Fruit fly (Drosophila melanogaster): ENCODE data around the gene CG33635.

CG33635 gene

DNA sequence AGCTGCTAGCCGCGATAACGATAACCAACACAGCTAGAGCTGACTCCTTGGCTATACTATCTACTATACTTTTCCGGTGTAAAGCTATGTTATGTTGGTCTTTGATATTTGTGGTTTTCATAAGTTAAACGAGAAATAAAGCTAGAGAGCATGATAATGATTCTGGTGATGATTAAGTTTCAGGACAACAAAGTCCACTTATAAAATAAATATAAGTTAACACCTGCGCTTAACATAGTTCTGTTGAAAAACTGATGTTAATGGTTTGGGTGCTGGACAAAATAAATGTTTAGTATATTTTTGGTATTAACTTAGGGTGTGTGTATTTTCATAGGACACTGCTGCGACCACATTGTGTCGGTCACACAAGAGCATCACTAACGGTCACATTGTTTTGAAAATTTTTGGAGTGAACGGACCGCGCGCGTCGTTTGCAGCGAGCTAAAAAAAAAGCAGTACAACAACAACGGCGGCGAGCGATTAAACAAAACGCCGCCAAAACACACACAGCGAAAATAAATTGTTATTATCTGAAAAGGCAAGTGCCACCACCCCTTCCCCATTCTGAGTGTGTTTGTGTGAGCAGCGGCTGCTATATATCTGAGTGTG is at the start of gene CG33635, which contains the start of gene spen (continued):
- peak; percentile 68 for TF ChIP-seq Fer1 (GFP tag; optimal IDR thresholded peaks at IDR 0.05)
- TF ChIP-seq CG4730 (GFP tag; IDR thresholded peaks at IDR 0.05) = no peak
- TF ChIP-seq CG11504 (tag; optimal IDR thresholded peaks at IDR 0.05) = peak; percentile 62
- TF ChIP-seq CG10979 (tag; optimal IDR thresholded peaks at IDR 0.05) = peak; percentile 26
- TF ChIP-seq CG17568 (GFP tag; optimal IDR thresholded peaks at IDR 0.05) = peak; percentile 13
- peak; percentile 63 for TF ChIP-seq CG2116 (GFP tag; optimal IDR thresholded peaks at IDR 0.05)
- no peak for TF ChIP-seq h (optimal IDR thresholded peaks at IDR 0.05)
- TF ChIP-seq nom (GFP tag; optimal IDR thresholded peaks at IDR 0.05) = peak; percentile 72
- TF ChIP-seq CG30020 (tag; optimal IDR thresholded peaks at IDR 0.05) = peak; percentile 80
- no peak for TF ChIP-seq CG1832 (GFP tag; optimal IDR thresholded peaks at IDR 0.05)
- TF ChIP-seq scrt (GFP tag; optimal IDR thresholded peaks at IDR 0.05) = peak; percentile 16
- TF ChIP-seq CG12299 (tag; optimal IDR thresholded peaks at IDR 0.05) = peak; percentile 55
- TF ChIP-seq Nf-YB (GFP tag; optimal IDR thresholded peaks at IDR 0.05) = no peak
- TF ChIP-seq gsb-n (tag; optimal IDR thresholded peaks at IDR 0.05) = peak; percentile 16
- TF ChIP-seq vnd (GFP tag; IDR thresholded peaks at IDR 0.05; ENCODE audit: partially characterized antibody) = no peak
- no peak for TF ChIP-seq E2f2 (GFP tag; IDR thresholded peaks at IDR 0.05)
- TF ChIP-seq slbo (GFP tag; IDR thresholded peaks at IDR 0.05) = no peak
- TF ChIP-seq Six4 (GFP tag; optimal IDR thresholded peaks at IDR 0.05) = no peak
- no peak for TF ChIP-seq CG33557 (GFP tag; optimal IDR thresholded peaks at IDR 0.05)
- peak; percentile 28 for TF ChIP-seq CG11723 (GFP tag; optimal IDR thresholded peaks at IDR 0.05)
- TF ChIP-seq HHEX (GFP tag; optimal IDR thresholded peaks at IDR 0.05) = peak; percentile 52
- TF ChIP-seq CG13775 (GFP tag; optimal IDR thresholded peaks at IDR 0.05) = peak; percentile 30
- no peak for TF ChIP-seq CG8944 (GFP tag; optimal IDR thresholded peaks at IDR 0.05)
- peak; percentile 80 for TF ChIP-seq sens (GFP tag)
- TF ChIP-seq lab (GFP tag; optimal IDR thresholded peaks at IDR 0.05) = peak; percentile 65
- no peak for TF ChIP-seq CG8281 (tag; optimal IDR thresholded peaks at IDR 0.05)
- TF ChIP-seq CG8290 (GFP tag; optimal IDR thresholded peaks at IDR 0.05) = no peak
- peak in 1 of 2 experiments; percentile 31 for TF ChIP-seq CG8290 (tag; optimal IDR thresholded peaks at IDR 0.05)
- peak; percentile 82 for TF ChIP-seq trem (tag; optimal IDR thresholded peaks at IDR 0.05)
- TF ChIP-seq CG18011 (GFP tag; optimal IDR thresholded peaks at IDR 0.05) = no peak
- peak; percentile 40 for TF ChIP-seq Asciz (GFP tag; optimal IDR thresholded peaks at IDR 0.05)
- TF ChIP-seq CG8924 (tag; optimal IDR thresholded peaks at IDR 0.05) = peak; percentile 82
- peak; percentile 54 for TF ChIP-seq BEAF-32 (GFP tag; optimal IDR thresholded peaks at IDR 0.05)
- TF ChIP-seq CG3726 (GFP tag; IDR thresholded peaks at IDR 0.05) = no peak
- peak; percentile 15 for TF ChIP-seq tap (tag; optimal IDR thresholded peaks at IDR 0.05)
- TF ChIP-seq gfzf (GFP tag; optimal IDR thresholded peaks at IDR 0.05) = peak; percentile 97
- peak; percentile 48 for TF ChIP-seq CG18599 (GFP tag; optimal IDR thresholded peaks at IDR 0.05)
- peak; percentile 61 for TF ChIP-seq stwl (tag; optimal IDR thresholded peaks at IDR 0.05)
- TF ChIP-seq al (GFP tag; IDR thresholded peaks at IDR 0.05) = no peak
- no peak for TF ChIP-seq gcm2 (GFP tag; optimal IDR thresholded peaks at IDR 0.05)
- peak; percentile 23 for TF ChIP-seq PHDP (tag; optimal IDR thresholded peaks at IDR 0.05)
- TF ChIP-seq CG15696 (tag; optimal IDR thresholded peaks at IDR 0.05) = no peak
- peak; percentile 61 for TF ChIP-seq exex (tag; optimal IDR thresholded peaks at IDR 0.05)
- peak; percentile 20 for TF ChIP-seq CG12071 (GFP tag; optimal IDR thresholded peaks at IDR 0.05)
- peak; percentile 13 for TF ChIP-seq CG4617 (GFP tag; optimal IDR thresholded peaks at IDR 0.05; ENCODE audit: borderline replicate concordance)
- TF ChIP-seq nmo (GFP tag; optimal IDR thresholded peaks at IDR 0.05) = peak; percentile 63
- TF ChIP-seq CG6854 (GFP tag; optimal IDR thresholded peaks at IDR 0.05) = peak; percentile 57
- TF ChIP-seq CG10274 (GFP tag; optimal IDR thresholded peaks at IDR 0.05) = no peak
- TF ChIP-seq HLH54F (GFP tag; optimal IDR thresholded peaks at IDR 0.05) = no peak
